Worm (Caenorhabditis elegans): ENCODE data around the gene nuc-1.
A peak's percentile ranks its signal among the peaks of the same experiment; 100 is the strongest.

The nuc-1 gene

DNA sequence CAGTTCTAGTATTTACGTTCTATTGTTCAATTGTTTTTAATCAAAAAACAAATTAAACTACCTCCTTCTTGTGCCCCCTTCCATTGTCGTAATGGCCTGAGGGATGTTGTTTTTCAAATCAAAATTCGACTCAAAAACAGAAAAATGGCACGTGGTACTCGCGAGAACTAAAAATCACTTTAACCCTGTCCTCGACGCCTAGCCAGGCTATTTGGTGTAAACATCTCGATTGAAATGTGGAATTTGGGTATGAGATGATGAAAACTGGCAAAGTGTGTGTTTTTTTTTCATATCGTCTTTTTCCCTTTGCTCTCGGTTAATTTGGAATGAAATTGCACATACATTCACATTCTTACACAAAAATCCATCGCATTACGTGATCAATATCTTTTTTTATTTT lies 6.9 kb downstream of the nuc-1 start:
- no peak for TF ChIP-seq ztf-11 (tag; optimal IDR thresholded peaks at IDR 0.05)
- TF ChIP-seq nhr-77 (tag; optimal IDR thresholded peaks at IDR 0.05), result no peak
- TF ChIP-seq nhr-85 (tag), result peak; percentile 44
- TF ChIP-seq ceh-88 (GFP tag; IDR thresholded peaks at IDR 0.05), result no peak
- peak; percentile 39 for TF ChIP-seq snu-23 (GFP tag; optimal IDR thresholded peaks at IDR 0.05)
- TF ChIP-seq mdl-1 (tag; optimal IDR thresholded peaks at IDR 0.05), result peak in 1 of 2 experiments; percentile 18
- no peak for TF ChIP-seq aha-1 (tag; optimal IDR thresholded peaks at IDR 0.05)
- peak; percentile 39 for TF ChIP-seq lin-14 (GFP tag; optimal IDR thresholded peaks at IDR 0.05)
- no peak for TF ChIP-seq ceh-8 (GFP tag; optimal IDR thresholded peaks at IDR 0.05)
- TF ChIP-seq rnt-1 (tag; optimal IDR thresholded peaks at IDR 0.05), result no peak
- no peak for TF ChIP-seq nhr-71 (tag; optimal IDR thresholded peaks at IDR 0.05)
- no peak for TF ChIP-seq fos-1 (tag; optimal IDR thresholded peaks at IDR 0.05)
- TF ChIP-seq fkh-10 (GFP tag; optimal IDR thresholded peaks at IDR 0.05), result no peak
- no peak for TF ChIP-seq blmp-1 (tag; optimal IDR thresholded peaks at IDR 0.05)
- no peak for TF ChIP-seq dsc-1 (tag; optimal IDR thresholded peaks at IDR 0.05)
- TF ChIP-seq efl-1 (optimal IDR thresholded peaks at IDR 0.05), result no peak
- peak in 1 of 2 experiments; percentile 89 for TF ChIP-seq efl-1 (GFP tag; optimal IDR thresholded peaks at IDR 0.05 in 1 of 2)
- peak in 1 of 2 experiments; percentile 3 for TF ChIP-seq lin-35 (GFP tag; optimal IDR thresholded peaks at IDR 0.05)
- TF ChIP-seq xbp-1 (tag; optimal IDR thresholded peaks at IDR 0.05), result no peak
- TF ChIP-seq nhr-20 (tag; optimal IDR thresholded peaks at IDR 0.05), result peak; percentile 7
- TF ChIP-seq pax-3 (tag; optimal IDR thresholded peaks at IDR 0.05), result no peak
- peak; percentile 64 for TF ChIP-seq vab-15 (tag; optimal IDR thresholded peaks at IDR 0.05)
- TF ChIP-seq pag-3 (tag; optimal IDR thresholded peaks at IDR 0.05; ENCODE audit: borderline replicate concordance, insufficient read depth), result no peak

- no peak for TF ChIP-seq lin-39 (tag; optimal IDR thresholded peaks at IDR 0.05)
- TF ChIP-seq nhr-12 (tag; optimal IDR thresholded peaks at IDR 0.05), result no peak
- TF ChIP-seq fkh-4 (tag; optimal IDR thresholded peaks at IDR 0.05; ENCODE audit: borderline replicate concordance), result no peak
- TF ChIP-seq unc-86 (tag; optimal IDR thresholded peaks at IDR 0.05), result no peak
- TF ChIP-seq irx-1 (tag; optimal IDR thresholded peaks at IDR 0.05), result peak; percentile 49
- TF ChIP-seq blmp-1 (tag; optimal IDR thresholded peaks at IDR 0.05), result peak; percentile 88
- TF ChIP-seq nhr-237 (tag; optimal IDR thresholded peaks at IDR 0.05), result no peak
- TF ChIP-seq elt-3 (tag; optimal IDR thresholded peaks at IDR 0.05), result peak in 5 of 6 experiments; percentile 64 to 96 (median 80)
- TF ChIP-seq rnt-1 (tag; optimal IDR thresholded peaks at IDR 0.05), result peak; percentile 32
- peak; percentile 16 for TF ChIP-seq nhr-47 (tag; optimal IDR thresholded peaks at IDR 0.05)
- TF ChIP-seq aha-1 (tag; optimal IDR thresholded peaks at IDR 0.05), result no peak
- TF ChIP-seq nhr-76 (tag; optimal IDR thresholded peaks at IDR 0.05), result no peak
- peak in 1 of 3 experiments; percentile 24 for TF ChIP-seq dpl-1 (GFP tag; optimal IDR thresholded peaks at IDR 0.05)
- peak in 1 of 2 experiments; percentile 48 for TF ChIP-seq lsy-2 (tag; optimal IDR thresholded peaks at IDR 0.05)
- no peak for TF ChIP-seq alr-1 (tag; optimal IDR thresholded peaks at IDR 0.05; ENCODE audit: borderline replicate concordance)
- peak in 1 of 2 experiments; percentile 3 for TF ChIP-seq egl-27 (tag; optimal IDR thresholded peaks at IDR 0.05)
- no peak for TF ChIP-seq efl-3 (GFP tag; optimal IDR thresholded peaks at IDR 0.05)
- no peak for TF ChIP-seq efl-1 (optimal IDR thresholded peaks at IDR 0.05)
- TF ChIP-seq efl-1 (GFP tag; optimal IDR thresholded peaks at IDR 0.05 in 1 of 2), result no peak
- peak; percentile 69 for TF ChIP-seq nhr-20 (tag; optimal IDR thresholded peaks at IDR 0.05)
- TF ChIP-seq vab-15 (tag; optimal IDR thresholded peaks at IDR 0.05), result peak; percentile 41
- no peak for TF ChIP-seq aly-2 (tag; optimal IDR thresholded peaks at IDR 0.05)
- TF ChIP-seq C16A3.4 (tag; optimal IDR thresholded peaks at IDR 0.05), result no peak
- TF ChIP-seq sptf-1 (tag; optimal IDR thresholded peaks at IDR 0.05), result no peak
- TF ChIP-seq pqm-1 (tag; optimal IDR thresholded peaks at IDR 0.05), result no peak
- TF ChIP-seq snu-23 (GFP tag; optimal IDR thresholded peaks at IDR 0.05), result peak; percentile 41
- no peak for TF ChIP-seq xbp-1 (tag; optimal IDR thresholded peaks at IDR 0.05)
- TF ChIP-seq mep-1 (tag; optimal IDR thresholded peaks at IDR 0.05), result no peak
- no peak for TF ChIP-seq ceh-63 (GFP tag; optimal IDR thresholded peaks at IDR 0.05)
- no peak for TF ChIP-seq unc-30 (tag; optimal IDR thresholded peaks at IDR 0.05)
- TF ChIP-seq hpl-2 (GFP tag; optimal IDR thresholded peaks at IDR 0.05), result no peak
- no peak for TF ChIP-seq mab-9 (GFP tag; IDR thresholded peaks at IDR 0.05)
- no peak for TF ChIP-seq dsc-1 (tag; optimal IDR thresholded peaks at IDR 0.05)
- TF ChIP-seq mdl-1 (tag; optimal IDR thresholded peaks at IDR 0.05), result peak in 1 of 2 experiments; percentile 62
- TF ChIP-seq lin-35 (GFP tag; optimal IDR thresholded peaks at IDR 0.05), result peak in 1 of 2 experiments; percentile 63
- peak; percentile 73 for TF ChIP-seq lin-14 (GFP tag; optimal IDR thresholded peaks at IDR 0.05)
- no peak for TF ChIP-seq pag-3 (tag; optimal IDR thresholded peaks at IDR 0.05; ENCODE audit: borderline replicate concordance, insufficient read depth)
- TF ChIP-seq nhr-71 (tag; optimal IDR thresholded peaks at IDR 0.05), result peak; percentile 76
- TF ChIP-seq grh-1 (GFP tag; IDR thresholded peaks at IDR 0.05), result peak; percentile 42; the same call in 1 of the 2 replicates
- peak; percentile 34 for TF ChIP-seq tbx-2 (tag; optimal IDR thresholded peaks at IDR 0.05)
Observed at ce11 chrX:9547264-9547751, 7.6 kb downstream of the nuc-1 start.
